Fruit fly (Drosophila melanogaster) whole organism, embryonic: ENCODE measurements around the gene Tti1.

Experiments
- CG10979 ChIP-seq: fragments of 200-800 bp; sonication (Bioruptor generic); optimal IDR thresholded peaks from 2 replicates; lab custom pipeline; 2018; ENCODE audit warnings: missing biosample characterization, mild to moderate bottlenecking, missing genetic modification characterization, moderate library complexity
- CG11093 ChIP-seq: fragments of 200-800 bp; sonication (Bioruptor generic); IDR thresholded peaks from 3 replicates; pipeline ENCODE4 v1.3.6; 2022; ENCODE audit warnings: missing biosample characterization, missing genetic modification characterization
- CG11247 ChIP-seq: fragments of 200-800 bp; sonication (Bioruptor generic); IDR thresholded peaks from 2 replicates; pipeline ENCODE4 v1.3.6; 2022; ENCODE audit warnings: missing biosample characterization, missing genetic modification characterization
- CG12071 ChIP-seq: fragments of 200-800 bp; sonication (Bioruptor generic); optimal IDR thresholded peaks from 3 replicates; lab custom pipeline; 2018; ENCODE audit warnings: missing biosample characterization, mild to moderate bottlenecking, missing genetic modification characterization
- CG12236 ChIP-seq: fragments of 200-800 bp; sonication (Bioruptor generic); optimal IDR thresholded peaks from 2 replicates; lab custom pipeline; 2016; ENCODE audit warnings: missing biosample characterization, missing genetic modification characterization
- CG12299 ChIP-seq: fragments of 200-800 bp; sonication (Bioruptor generic); optimal IDR thresholded peaks from 2 replicates; lab custom pipeline; 2018; ENCODE audit warnings: missing biosample characterization, mild to moderate bottlenecking, missing genetic modification characterization
- CG13296 ChIP-seq: fragments of 200-800 bp; sonication (Bioruptor generic); optimal IDR thresholded peaks from 3 replicates; lab custom pipeline; 2018; ENCODE audit warnings: missing biosample characterization, mild to moderate bottlenecking, missing genetic modification characterization
- CG16779 ChIP-seq: fragments of 200-800 bp; sonication (Bioruptor generic); IDR thresholded peaks from 2 replicates; pipeline ENCODE4 v1.3.6; 2022; ENCODE audit warnings: missing biosample characterization, missing genetic modification characterization
- CG17359 ChIP-seq: fragments of 200-800 bp; sonication (Bioruptor generic); optimal IDR thresholded peaks from 3 replicates; lab custom pipeline; 2018; ENCODE audit warnings: missing biosample characterization, mild to moderate bottlenecking, missing genetic modification characterization, moderate library complexity
- CG17829 ChIP-seq: fragments of 200-800 bp; optimal IDR thresholded peaks from 2 replicates; lab custom pipeline; 2019; ENCODE audit warnings: missing biosample characterization, mild to moderate bottlenecking, missing genetic modification characterization, moderate library complexity
- CG2678 ChIP-seq: fragments of 200-800 bp; sonication (Bioruptor generic); optimal IDR thresholded peaks from 3 replicates; lab custom pipeline; 2019; ENCODE audit warnings: missing biosample characterization, mild to moderate bottlenecking, missing genetic modification characterization, moderate library complexity
- CG4424 ChIP-seq: fragments of 200-800 bp; sonication (Bioruptor generic); optimal IDR thresholded peaks from 3 replicates; lab custom pipeline; 2016; ENCODE audit warnings: missing biosample characterization, missing genetic modification characterization
- CG4730 ChIP-seq: fragments of 200-800 bp; sonication (Bioruptor generic); IDR thresholded peaks from 2 replicates; pipeline ENCODE4 v1.3.6; 2022; ENCODE audit warnings: missing biosample characterization, missing genetic modification characterization
- CG5180 ChIP-seq: fragments of 200-800 bp; sonication (Bioruptor generic); optimal IDR thresholded peaks from 3 replicates; lab custom pipeline; 2017; ENCODE audit warnings: missing biosample characterization, missing genetic modification characterization, mild to moderate bottlenecking, moderate library complexity, missing genetic modification reagents
- CG6272 ChIP-seq: fragments of 200-800 bp; sonication (Bioruptor generic); IDR thresholded peaks from 2 replicates; pipeline ENCODE4 v1.3.6; 2022; ENCODE audit warnings: missing biosample characterization, missing genetic modification characterization
- CG8290 ChIP-seq, 3 experiments: fragments of 200-800 bp; sonication (Bioruptor generic); optimal IDR thresholded peaks; 2 replicates each; lab custom pipeline; 2016 to 2019; ENCODE audit warnings: missing biosample characterization in 3 of 3, missing genetic modification characterization in 3 of 3, mild to moderate bottlenecking in 2 of 3, moderate library complexity in 1 of 3
- CG9932 ChIP-seq: fragments of 200-800 bp; sonication (Bioruptor generic); IDR thresholded peaks from 2 replicates; pipeline ENCODE4 v1.3.6; 2022; ENCODE audit warnings: missing biosample characterization, missing genetic modification characterization
- Camta ChIP-seq: fragments of 200-800 bp; sonication (Bioruptor generic); optimal IDR thresholded peaks from 2 replicates; lab custom pipeline; 2016; ENCODE audit warnings: missing biosample characterization, missing genetic modification characterization
- Doc2 ChIP-seq: fragments of 200-800 bp; sonication (Bioruptor generic); IDR thresholded peaks from 2 replicates; pipeline ENCODE4 v1.3.6; 2022; ENCODE audit warnings: missing biosample characterization, missing genetic modification characterization
- HLH54F ChIP-seq: fragments of 200-800 bp; sonication (Bioruptor generic); optimal IDR thresholded peaks from 3 replicates; lab custom pipeline; 2016; ENCODE audit warnings: missing biosample characterization, missing genetic modification characterization
- Hey ChIP-seq: fragments of 200-800 bp; sonication (Bioruptor generic); optimal IDR thresholded peaks from 3 replicates; lab custom pipeline; 2018; ENCODE audit warnings: missing biosample characterization, mild to moderate bottlenecking, missing genetic modification characterization
- Lim3 ChIP-seq: fragments of 200-800 bp; sonication (Bioruptor generic); IDR thresholded peaks from 2 replicates; pipeline ENCODE4 v1.3.6; 2022; ENCODE audit warnings: missing biosample characterization, missing genetic modification characterization
- Mrtf ChIP-seq: fragments of 200-800 bp; sonication (Bioruptor generic); IDR thresholded peaks from 3 replicates; pipeline ENCODE4 v1.3.6; 2022; ENCODE audit warnings: missing biosample characterization, missing genetic modification characterization
- Opbp ChIP-seq: fragments of 200-800 bp; sonication (Bioruptor generic); IDR thresholded peaks from 3 replicates; pipeline ENCODE4 v1.3.6; 2022; ENCODE audit warnings: missing biosample characterization, missing genetic modification characterization; ENCODE audit not compliant: partially characterized antibody
- Poxn ChIP-seq: fragments of 200-800 bp; sonication (Bioruptor generic); IDR thresholded peaks from 2 replicates; pipeline ENCODE4 v1.3.6; 2022; ENCODE audit warnings: missing biosample characterization, missing genetic modification characterization
- Ptx1 ChIP-seq: fragments of 200-800 bp; sonication (Bioruptor generic); IDR thresholded peaks from 2 replicates; pipeline ENCODE4 v1.3.6; 2022; ENCODE audit warnings: missing biosample characterization, missing genetic modification characterization
- Ravus ChIP-seq: fragments of 200-800 bp; sonication (Bioruptor generic); IDR thresholded peaks from 2 replicates; pipeline ENCODE4 v1.3.6; 2022; ENCODE audit warnings: missing biosample characterization, missing genetic modification characterization
- Six4 ChIP-seq: fragments of 200-800 bp; sonication (Bioruptor generic); optimal IDR thresholded peaks from 2 replicates; lab custom pipeline; 2016; ENCODE audit warnings: missing biosample characterization, missing genetic modification characterization
- Sox102F ChIP-seq: fragments of 200-800 bp; sonication (Bioruptor generic); optimal IDR thresholded peaks from 2 replicates; lab custom pipeline; 2018; ENCODE audit warnings: missing biosample characterization, mild to moderate bottlenecking, missing genetic modification characterization, moderate library complexity
- Taf1 ChIP-seq: fragments of 200-800 bp; sonication (Bioruptor generic); IDR thresholded peaks from 2 replicates; pipeline ENCODE4 v1.3.6; 2022; ENCODE audit warnings: missing biosample characterization, missing genetic modification characterization
- ac ChIP-seq: fragments of 200-800 bp; sonication (Bioruptor generic); optimal IDR thresholded peaks from 3 replicates; lab custom pipeline; 2017; ENCODE audit warnings: missing biosample characterization, mild to moderate bottlenecking, missing genetic modification characterization
- ase ChIP-seq: fragments of 200-800 bp; sonication (Bioruptor generic); IDR thresholded peaks from 3 replicates; pipeline ENCODE4 v1.3.6; 2022; ENCODE audit warnings: missing biosample characterization, missing genetic modification characterization
- bigmax ChIP-seq: fragments of 200-800 bp; sonication (Bioruptor generic); optimal IDR thresholded peaks from 2 replicates; lab custom pipeline; 2018; ENCODE audit warnings: missing biosample characterization, mild to moderate bottlenecking, missing genetic modification characterization
- bsh ChIP-seq, 2 experiments: fragments of 200-800 bp; sonication (Bioruptor generic); optimal IDR thresholded peaks; 2 replicates each; lab custom pipeline; 2017 to 2018; ENCODE audit warnings: mild to moderate bottlenecking in 2 of 2, missing biosample characterization in 2 of 2, missing genetic modification characterization in 2 of 2, moderate library complexity in 1 of 2
- btn ChIP-seq: fragments of 200-800 bp; sonication (Bioruptor generic); optimal IDR thresholded peaks from 2 replicates; lab custom pipeline; 2016; ENCODE audit warnings: missing biosample characterization, missing genetic modification characterization
- danr ChIP-seq: fragments of 200-800 bp; sonication (Bioruptor generic); IDR thresholded peaks from 2 replicates; pipeline ENCODE4 v1.3.6; 2022; ENCODE audit warnings: missing biosample characterization, missing genetic modification characterization
- dm ChIP-seq: fragments of 200-800 bp; sonication (Bioruptor generic); optimal IDR thresholded peaks from 3 replicates; lab custom pipeline; 2016; ENCODE audit warnings: missing biosample characterization, missing genetic modification characterization
- dmrt11E ChIP-seq: fragments of 200-800 bp; sonication (Bioruptor generic); optimal IDR thresholded peaks from 3 replicates; lab custom pipeline; 2018; ENCODE audit warnings: missing biosample characterization, mild to moderate bottlenecking, missing genetic modification characterization, moderate library complexity
- dysf ChIP-seq: fragments of 200-800 bp; sonication (Bioruptor generic); IDR thresholded peaks from 3 replicates; pipeline ENCODE4 v1.3.6; 2022; ENCODE audit warnings: missing biosample characterization, missing genetic modification characterization
- ewg ChIP-seq: fragments of 200-800 bp; sonication (Bioruptor generic); optimal IDR thresholded peaks from 3 replicates; lab custom pipeline; 2017; ENCODE audit warnings: mild to moderate bottlenecking, missing biosample characterization, missing genetic modification reagents, missing genetic modification characterization
- eyg ChIP-seq: fragments of 200-800 bp; sonication (Bioruptor generic); optimal IDR thresholded peaks from 3 replicates; lab custom pipeline; 2016; ENCODE audit warnings: missing biosample characterization, missing genetic modification characterization
- insv ChIP-seq, 2 experiments: fragments of 200-800 bp; sonication (Bioruptor generic); optimal IDR thresholded peaks; 3 replicates each; lab custom pipeline; 2016 to 2018; ENCODE audit warnings: missing biosample characterization in 2 of 2, missing genetic modification characterization in 2 of 2
- nau ChIP-seq: fragments of 200-800 bp; sonication (Bioruptor generic); optimal IDR thresholded peaks from 3 replicates; lab custom pipeline; 2017; ENCODE audit warnings: missing biosample characterization, mild to moderate bottlenecking, missing genetic modification characterization, missing genetic modification reagents
- nerfin-1 ChIP-seq: fragments of 200-800 bp; sonication (Bioruptor generic); optimal IDR thresholded peaks from 3 replicates; lab custom pipeline; 2019; ENCODE audit warnings: missing biosample characterization, mild to moderate bottlenecking, missing genetic modification characterization, moderate library complexity
- odd ChIP-seq: fragments of 200-800 bp; sonication (Bioruptor generic); optimal IDR thresholded peaks from 2 replicates; lab custom pipeline; 2017; ENCODE audit warnings: missing biosample characterization, mild to moderate bottlenecking, missing genetic modification characterization
- pzg ChIP-seq: fragments of 200-800 bp; sonication (Bioruptor generic); optimal IDR thresholded peaks from 3 replicates; lab custom pipeline; 2018; ENCODE audit warnings: missing biosample characterization, mild to moderate bottlenecking, missing genetic modification characterization, moderate library complexity
- repo ChIP-seq: fragments of 200-800 bp; sonication (Bioruptor generic); optimal IDR thresholded peaks from 2 replicates; lab custom pipeline; 2016; ENCODE audit warnings: missing biosample characterization, missing genetic modification characterization
- sd ChIP-seq: fragments of 200-800 bp; sonication (Bioruptor generic); optimal IDR thresholded peaks from 3 replicates; lab custom pipeline; 2018; ENCODE audit warnings: missing biosample characterization, mild to moderate bottlenecking, missing genetic modification characterization, moderate library complexity
- slbo ChIP-seq: fragments of 200-800 bp; sonication (Bioruptor generic); IDR thresholded peaks from 2 replicates; pipeline ENCODE4 v1.3.6; 2022; ENCODE audit warnings: missing biosample characterization, missing genetic modification characterization
- zfh2 ChIP-seq: fragments of 200-800 bp; sonication (Bioruptor generic); optimal IDR thresholded peaks from 2 replicates; lab custom pipeline; 2016; ENCODE audit warnings: missing biosample characterization, missing genetic modification characterization

Gene Tti1

dm6 chr3R:9705008-9705628 is 49.4 kb downstream of the Tti1 start, which contains the start of gene Unc-115a (continued):
- peak; percentile 54 for TF ChIP-seq zfh2 (GFP tag; lab: Kevin White, UChicago)
- no peak for TF ChIP-seq CG11247 (GFP tag; lab: Robert Waterston, UW)
- TF ChIP-seq Six4 (GFP tag; lab: Kevin White, UChicago) = peak; percentile 23
- no peak for TF ChIP-seq Lim3 (GFP tag; lab: Robert Waterston, UW)
- no peak for TF ChIP-seq Mrtf
- peak; percentile 12 for TF ChIP-seq CG8290 (GFP tag; optimal IDR thresholded peaks at IDR 0.05; lab: Kevin White, UChicago)
- peak in 1 of 2 experiments; percentile 86 for TF ChIP-seq CG8290 (tag; optimal IDR thresholded peaks at IDR 0.05; lab: Kevin White, UChicago)
- peak; percentile 94 for TF ChIP-seq dm (GFP tag; lab: Kevin White, UChicago)
- peak; percentile 41 for TF ChIP-seq CG13296
- no peak for TF ChIP-seq Taf1
- peak; percentile 55 for TF ChIP-seq eyg (GFP tag; lab: Kevin White, UChicago)
- peak; percentile 49 for TF ChIP-seq sd (tag; lab: Kevin White, UChicago)
- no peak for TF ChIP-seq CG2678 (tag; lab: Kevin White, UChicago)
- no peak for TF ChIP-seq Poxn (GFP tag; lab: Robert Waterston, UW)
- TF ChIP-seq CG4424 = no peak
- no peak for TF ChIP-seq btn (GFP tag; lab: Kevin White, UChicago)
- peak; percentile 15 for TF ChIP-seq ewg (GFP tag; lab: Kevin White, UChicago)
- no peak for TF ChIP-seq Hey (tag; lab: Kevin White, UChicago)
- peak; percentile 59 for TF ChIP-seq HLH54F (GFP tag; lab: Kevin White, UChicago)
- no peak for TF ChIP-seq dysf (GFP tag; lab: Robert Waterston, UW)
- TF ChIP-seq slbo (GFP tag; lab: Robert Waterston, UW) = no peak
- no peak for TF ChIP-seq nau (GFP tag; lab: Kevin White, UChicago)
- no peak for TF ChIP-seq ac
- TF ChIP-seq CG10979 = peak; percentile 36
- TF ChIP-seq CG4730 (GFP tag; lab: Robert Waterston, UW) = no peak
- peak; percentile 38 to 57 for TF ChIP-seq bsh (GFP tag; optimal IDR thresholded peaks at IDR 0.05; lab: Kevin White, UChicago)
- peak; percentile 78 for TF ChIP-seq CG17829 (tag; lab: Kevin White, UChicago)
- TF ChIP-seq Ptx1 = no peak
- TF ChIP-seq CG12236 (GFP tag; lab: Kevin White, UChicago) = peak; percentile 43
- TF ChIP-seq dmrt11E = peak; percentile 17
- no peak for TF ChIP-seq ase (GFP tag; lab: Robert Waterston, UW)
- peak; percentile 97 for TF ChIP-seq pzg (GFP tag; lab: Kevin White, UChicago)
- no peak for TF ChIP-seq CG5180 (GFP tag; lab: Kevin White, UChicago)
- no peak for TF ChIP-seq CG9932 (GFP tag; lab: Robert Waterston, UW)
- 0 out of 3 replicates have a peak, but pooled peaks have one; percentile 12 for TF ChIP-seq CG11093 (GFP tag; lab: Robert Waterston, UW)
- no peak for TF ChIP-seq Ravus (GFP tag; lab: Robert Waterston, UW)
- TF ChIP-seq nerfin-1 = peak; percentile 76
- no peak for TF ChIP-seq CG12071 (GFP tag; lab: Kevin White, UChicago)
- no peak for TF ChIP-seq danr (GFP tag; lab: Robert Waterston, UW)
- no peak for TF ChIP-seq CG16779 (GFP tag; lab: Robert Waterston, UW)
- TF ChIP-seq Doc2 = no peak
- peak; percentile 30; the same call in 1 of the 2 replicates for TF ChIP-seq CG6272 (GFP tag; lab: Robert Waterston, UW)
- TF ChIP-seq odd (GFP tag; lab: Kevin White, UChicago) = no peak
- TF ChIP-seq repo (GFP tag; lab: Kevin White, UChicago) = peak; percentile 61
- TF ChIP-seq insv (GFP tag; optimal IDR thresholded peaks at IDR 0.05; lab: Kevin White, UChicago) = peak in 1 of 2 experiments; percentile 87
- TF ChIP-seq Opbp (GFP tag; lab: Robert Waterston, UW) = no peak
- TF ChIP-seq Sox102F = no peak
- peak; percentile 34 for TF ChIP-seq Camta (GFP tag; lab: Kevin White, UChicago)
- TF ChIP-seq bigmax (GFP tag; lab: Kevin White, UChicago) = peak; percentile 86
- peak; percentile 52 for TF ChIP-seq CG12299
- peak; percentile 57 for TF ChIP-seq CG17359 (tag; lab: Kevin White, UChicago)
